Fruit fly (Drosophila melanogaster): ENCODE data around the gene ppk30.

Gene ppk30

dm6 chr3R:29707258-29707657 is 38.3 kb downstream of the ppk30 start:
- TF ChIP-seq Sin3A (optimal IDR thresholded peaks at IDR 0.05) (no peak), psq (optimal IDR thresholded peaks at IDR 0.05) (no peak), h (optimal IDR thresholded peaks at IDR 0.05) (no peak), ttk (optimal IDR thresholded peaks at IDR 0.05) (no peak), insv (optimal IDR thresholded peaks at IDR 0.05) (no peak), Myc (optimal IDR thresholded peaks at IDR 0.05) (no peak)

dm6 chr3R:29708322-29708721 is 39.4 kb downstream of the ppk30 start:
- TF ChIP-seq Myc (optimal IDR thresholded peaks at IDR 0.05) = no peak
- TF ChIP-seq Sin3A (optimal IDR thresholded peaks at IDR 0.05) = no peak
- no peak for TF ChIP-seq psq (optimal IDR thresholded peaks at IDR 0.05)
- no peak for TF ChIP-seq ttk (optimal IDR thresholded peaks at IDR 0.05)
- TF ChIP-seq h (optimal IDR thresholded peaks at IDR 0.05) = no peak
- TF ChIP-seq insv (optimal IDR thresholded peaks at IDR 0.05) = no peak

dm6 chr3R:29711434-29711833 is 42.5 kb downstream of the ppk30 start:
- TF ChIP-seq h (optimal IDR thresholded peaks at IDR 0.05) (no peak), Myc (optimal IDR thresholded peaks at IDR 0.05) (no peak), insv (optimal IDR thresholded peaks at IDR 0.05) (no peak), ttk (optimal IDR thresholded peaks at IDR 0.05) (no peak), psq (optimal IDR thresholded peaks at IDR 0.05) (no peak), Sin3A (optimal IDR thresholded peaks at IDR 0.05) (no peak)

dm6 chr3R:29714314-29714713 is 45.4 kb downstream of the ppk30 start, which contains the start of gene Obp99d:
Obp99d (plus strand) TSS chr3R:29714505.
- no peak for TF ChIP-seq psq (optimal IDR thresholded peaks at IDR 0.05)
- no peak for TF ChIP-seq Myc (optimal IDR thresholded peaks at IDR 0.05)

- no peak for TF ChIP-seq psq (optimal IDR thresholded peaks at IDR 0.05)
- TF ChIP-seq Sin3A (optimal IDR thresholded peaks at IDR 0.05) = no peak
- no peak for TF ChIP-seq insv (optimal IDR thresholded peaks at IDR 0.05)
- TF ChIP-seq h (optimal IDR thresholded peaks at IDR 0.05) = no peak
- no peak for TF ChIP-seq ttk (optimal IDR thresholded peaks at IDR 0.05)
- TF ChIP-seq Myc (optimal IDR thresholded peaks at IDR 0.05) = no peak
These were observed 46.3 kb downstream of the ppk30 start, which contains the start of gene Dup99B for dm6 chr3R:29715277-29715676. Dup99B (minus strand) TSS chr3R:29715377.

- TF ChIP-seq insv (optimal IDR thresholded peaks at IDR 0.05) (no peak), Sin3A (optimal IDR thresholded peaks at IDR 0.05) (no peak), ttk (optimal IDR thresholded peaks at IDR 0.05) (no peak), psq (optimal IDR thresholded peaks at IDR 0.05) (no peak), h (optimal IDR thresholded peaks at IDR 0.05) (no peak), Myc (optimal IDR thresholded peaks at IDR 0.05) (no peak)
These were observed 47.3 kb downstream of the ppk30 start for dm6 chr3R:29716043-29716781.

dm6 chr3R:29716782-29717317 is 47.9 kb downstream of the ppk30 start, which contains the start of gene Obp99b:
Obp99b (minus strand) TSS chr3R:29716896.
- TF ChIP-seq Myc (optimal IDR thresholded peaks at IDR 0.05) (no peak), h (optimal IDR thresholded peaks at IDR 0.05) (peak; percentile 99)

- TF ChIP-seq psq (optimal IDR thresholded peaks at IDR 0.05) = no peak
- no peak for TF ChIP-seq Myc (optimal IDR thresholded peaks at IDR 0.05)
- TF ChIP-seq insv (optimal IDR thresholded peaks at IDR 0.05) = no peak
- TF ChIP-seq h (optimal IDR thresholded peaks at IDR 0.05) = no peak
- TF ChIP-seq ttk (optimal IDR thresholded peaks at IDR 0.05) = no peak
- no peak for TF ChIP-seq Sin3A (optimal IDR thresholded peaks at IDR 0.05)
These were observed 48.6 kb downstream of the ppk30 start for dm6 chr3R:29717519-29717918.

DNA sequence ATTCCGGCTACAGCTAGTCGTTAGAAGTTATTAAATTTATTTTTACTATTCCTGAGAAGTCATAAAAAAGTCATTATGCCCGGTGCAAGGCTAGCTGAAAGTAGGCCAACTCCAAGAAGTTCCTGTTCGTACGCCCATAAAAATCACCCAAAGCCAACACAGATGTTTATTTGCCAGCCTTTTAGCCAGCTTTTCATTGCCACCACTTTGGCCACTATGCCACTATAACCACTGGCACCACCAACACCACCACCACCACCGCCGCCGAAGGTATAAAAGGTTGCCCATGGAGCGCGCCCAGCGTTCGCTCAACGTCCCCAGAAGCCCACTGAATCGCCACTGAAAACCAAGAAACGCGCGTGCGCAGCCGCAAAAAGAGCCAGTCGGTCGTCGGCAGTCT is 49.4 kb downstream of the ppk30 start, which contains the start of gene CG15506:
Gene CG15506 (plus strand): TSS at position 301 of the 400 bp plus-strand sequence.
- TF ChIP-seq ttk (optimal IDR thresholded peaks at IDR 0.05) (no peak), Sin3A (optimal IDR thresholded peaks at IDR 0.05) (no peak), h (optimal IDR thresholded peaks at IDR 0.05) (no peak), psq (optimal IDR thresholded peaks at IDR 0.05) (no peak), insv (optimal IDR thresholded peaks at IDR 0.05) (no peak), Myc (optimal IDR thresholded peaks at IDR 0.05) (no peak)
